Fruit fly (Drosophila melanogaster) whole organism, embryonic: Measurements from ENCODE around the gene Stim.

Source experiments
- CG1024 ChIP-seq: fragments of 200-800 bp; sonication (Bioruptor generic); IDR thresholded peaks from 2 replicates; pipeline ENCODE4 v1.3.6; 2022; ENCODE audit warnings: missing biosample characterization, missing genetic modification characterization
- CG10274 ChIP-seq: fragments of 200-800 bp; sonication (Bioruptor generic); optimal IDR thresholded peaks from 3 replicates; lab custom pipeline; 2017; ENCODE audit warnings: missing biosample characterization, mild to moderate bottlenecking, missing genetic modification characterization
- CG10979 ChIP-seq: fragments of 200-800 bp; sonication (Bioruptor generic); optimal IDR thresholded peaks from 2 replicates; lab custom pipeline; 2018; ENCODE audit warnings: missing biosample characterization, mild to moderate bottlenecking, missing genetic modification characterization, moderate library complexity
- CG11504 ChIP-seq: fragments of 200-800 bp; sonication (Bioruptor generic); optimal IDR thresholded peaks from 3 replicates; lab custom pipeline; 2019; ENCODE audit warnings: missing biosample characterization, mild to moderate bottlenecking, missing genetic modification characterization, moderate library complexity
- CG13287 ChIP-seq: fragments of 200-800 bp; sonication (Bioruptor generic); IDR thresholded peaks from 2 replicates; pipeline ENCODE4 v1.3.6; 2022; ENCODE audit warnings: missing biosample characterization, missing genetic modification characterization; ENCODE audit not compliant: partially characterized antibody
- CG13424 ChIP-seq: fragments of 200-800 bp; sonication (Bioruptor generic); optimal IDR thresholded peaks from 2 replicates; lab custom pipeline; 2019; ENCODE audit warnings: missing biosample characterization, mild to moderate bottlenecking, missing genetic modification characterization, moderate library complexity
- CG17361 ChIP-seq: fragments of 200-800 bp; sonication (Bioruptor generic); IDR thresholded peaks from 3 replicates; pipeline ENCODE4 v1.3.6; 2022; ENCODE audit warnings: missing biosample characterization, missing genetic modification characterization
- CG2712 ChIP-seq: fragments of 200-800 bp; optimal IDR thresholded peaks from 3 replicates; lab custom pipeline; 2019; ENCODE audit warnings: missing biosample characterization, mild to moderate bottlenecking, missing genetic modification characterization, moderate library complexity
- CG30403 ChIP-seq: fragments of 200-800 bp; sonication (Bioruptor generic); optimal IDR thresholded peaks from 3 replicates; lab custom pipeline; 2016; ENCODE audit warnings: missing biosample characterization, missing genetic modification characterization
- CG33213 ChIP-seq: fragments of 200-800 bp; sonication (Bioruptor generic); optimal IDR thresholded peaks from 3 replicates; lab custom pipeline; 2016; ENCODE audit warnings: missing biosample characterization, missing genetic modification characterization
- CG3847 ChIP-seq: fragments of 200-800 bp; sonication (Bioruptor generic); IDR thresholded peaks from 2 replicates; pipeline ENCODE4 v1.3.6; 2022; ENCODE audit warnings: missing biosample characterization, missing genetic modification characterization
- CG3995 ChIP-seq: fragments of 200-800 bp; sonication (Bioruptor generic); optimal IDR thresholded peaks from 3 replicates; lab custom pipeline; 2016; ENCODE audit warnings: missing biosample characterization, missing genetic modification characterization
- CG4617 ChIP-seq: fragments of 200-800 bp; sonication (Bioruptor generic); optimal IDR thresholded peaks from 3 replicates; lab custom pipeline; 2016; ENCODE audit warnings: missing biosample characterization, missing genetic modification characterization, borderline replicate concordance
- CG7357 ChIP-seq: fragments of 200-800 bp; sonication (Bioruptor generic); IDR thresholded peaks from 3 replicates; pipeline ENCODE4 v1.3.6; 2022; ENCODE audit warnings: missing biosample characterization, missing genetic modification characterization
- CG7372 ChIP-seq: fragments of 200-800 bp; sonication (Bioruptor generic); IDR thresholded peaks from 2 replicates; pipeline ENCODE4 v1.3.6; 2022; ENCODE audit warnings: missing biosample characterization, missing genetic modification characterization
- CG7786 ChIP-seq: fragments of 200-800 bp; sonication (Bioruptor generic); optimal IDR thresholded peaks from 2 replicates; lab custom pipeline; 2016; ENCODE audit warnings: missing biosample characterization, missing genetic modification characterization
- CG8281 ChIP-seq: fragments of 200-800 bp; sonication (Bioruptor generic); optimal IDR thresholded peaks from 2 replicates; lab custom pipeline; 2018; ENCODE audit warnings: missing biosample characterization, mild to moderate bottlenecking, missing genetic modification characterization, moderate library complexity
- CG8290 ChIP-seq, 3 experiments: fragments of 200-800 bp; sonication (Bioruptor generic); optimal IDR thresholded peaks; 2 replicates each; lab custom pipeline; 2016 to 2019; ENCODE audit warnings: missing biosample characterization in 3 of 3, missing genetic modification characterization in 3 of 3, mild to moderate bottlenecking in 2 of 3, moderate library complexity in 1 of 3
- CoRest ChIP-seq: fragments of 200-800 bp; sonication (Bioruptor generic); optimal IDR thresholded peaks from 3 replicates; lab custom pipeline; 2018; ENCODE audit warnings: missing biosample characterization, mild to moderate bottlenecking, missing genetic modification characterization, moderate library complexity
- D ChIP-seq, 2 experiments: fragments of 200-800 bp in 1 of 2; fragments of >200 bp in 1 of 2; sonication (Bioruptor generic) in 1 of 2; optimal IDR thresholded peaks; 2 replicates in 1 of 2; 3 replicates in 1 of 2; lab custom pipeline; 2017; ENCODE audit warnings: mild to moderate bottlenecking in 1 of 2, missing biosample characterization in 1 of 2, missing genetic modification characterization in 1 of 2, missing genetic modification reagents in 1 of 2
- Dip2 ChIP-seq: fragments of 200-800 bp; sonication (Bioruptor generic); IDR thresholded peaks from 2 replicates; pipeline ENCODE4 v1.3.6; 2022; ENCODE audit warnings: missing biosample characterization, missing genetic modification characterization
- Dref ChIP-seq: fragments of 200-800 bp; sonication (Bioruptor generic); IDR thresholded peaks from 2 replicates; pipeline ENCODE4 v1.3.6; 2022; ENCODE audit warnings: missing biosample characterization, missing genetic modification characterization
- ERR ChIP-seq: fragments of 200-800 bp; sonication (Bioruptor generic); optimal IDR thresholded peaks from 2 replicates; lab custom pipeline; 2016; ENCODE audit warnings: missing biosample characterization, missing genetic modification characterization
- Fer3 ChIP-seq: fragments of 200-800 bp; sonication (Bioruptor generic); optimal IDR thresholded peaks from 2 replicates; lab custom pipeline; 2018; ENCODE audit warnings: missing biosample characterization, mild to moderate bottlenecking, missing genetic modification characterization, moderate library complexity
- Hand ChIP-seq: fragments of 200-800 bp; sonication (Bioruptor generic); optimal IDR thresholded peaks from 2 replicates; lab custom pipeline; 2017; ENCODE audit warnings: mild to moderate bottlenecking, missing biosample characterization, missing genetic modification reagents, missing genetic modification characterization
- Hsf ChIP-seq: fragments of 200-800 bp; sonication (Bioruptor generic); optimal IDR thresholded peaks from 3 replicates; lab custom pipeline; 2016; ENCODE audit warnings: missing biosample characterization, missing genetic modification characterization
- MBD-R2 ChIP-seq: fragments of 200-800 bp; sonication (Bioruptor generic); IDR thresholded peaks from 2 replicates; pipeline ENCODE4 v1.3.6; 2022; ENCODE audit warnings: missing biosample characterization, missing genetic modification characterization
- MESR4 ChIP-seq: fragments of 200-800 bp; sonication (Bioruptor generic); optimal IDR thresholded peaks from 2 replicates; lab custom pipeline; 2018; ENCODE audit warnings: missing biosample characterization, mild to moderate bottlenecking, missing genetic modification characterization, moderate library complexity
- Oaz ChIP-seq: fragments of 200-800 bp; sonication (Bioruptor generic); IDR thresholded peaks from 2 replicates; pipeline ENCODE4 v1.3.6; 2022; ENCODE audit warnings: missing biosample characterization, missing genetic modification characterization
- Pdp1 ChIP-seq, 2 experiments: fragments of 200-800 bp; sonication (Bioruptor generic); optimal IDR thresholded peaks; 3 replicates each; lab custom pipeline; 2016; ENCODE audit warnings: missing biosample characterization in 2 of 2, missing genetic modification characterization in 2 of 2, mild to moderate bottlenecking in 1 of 2, moderate library complexity in 1 of 2
- Rfx ChIP-seq: fragments of 200-800 bp; sonication (Bioruptor generic); IDR thresholded peaks from 2 replicates; pipeline ENCODE4 v1.3.6; 2022; ENCODE audit warnings: missing biosample characterization, missing genetic modification characterization
- ase ChIP-seq: fragments of 200-800 bp; sonication (Bioruptor generic); IDR thresholded peaks from 3 replicates; pipeline ENCODE4 v1.3.6; 2022; ENCODE audit warnings: missing biosample characterization, missing genetic modification characterization
- bab2 ChIP-seq: fragments of 200-800 bp; sonication (Bioruptor generic); optimal IDR thresholded peaks from 2 replicates; lab custom pipeline; 2016; ENCODE audit warnings: missing biosample characterization, missing genetic modification characterization
- chn ChIP-seq: fragments of 200-800 bp; sonication (Bioruptor generic); optimal IDR thresholded peaks from 2 replicates; lab custom pipeline; 2016; ENCODE audit warnings: missing biosample characterization, missing genetic modification characterization
- cwo ChIP-seq: fragments of 200-800 bp; sonication (Bioruptor generic); optimal IDR thresholded peaks from 3 replicates; lab custom pipeline; 2017; ENCODE audit warnings: missing biosample characterization, missing genetic modification characterization, mild to moderate bottlenecking, moderate library complexity, missing genetic modification reagents
- ewg ChIP-seq: fragments of 200-800 bp; sonication (Bioruptor generic); optimal IDR thresholded peaks from 3 replicates; lab custom pipeline; 2017; ENCODE audit warnings: mild to moderate bottlenecking, missing biosample characterization, missing genetic modification reagents, missing genetic modification characterization
- jigr1 ChIP-seq: fragments of 200-800 bp; sonication (Bioruptor generic); IDR thresholded peaks from 3 replicates; pipeline ENCODE4 v1.3.6; 2022; ENCODE audit warnings: missing biosample characterization, missing genetic modification characterization
- knrl ChIP-seq: fragments of 200-800 bp; sonication (Bioruptor generic); IDR thresholded peaks from 3 replicates; pipeline ENCODE4 v1.3.6; 2022; ENCODE audit warnings: missing biosample characterization, missing genetic modification characterization; ENCODE audit not compliant: partially characterized antibody
- lola ChIP-seq, 3 experiments: fragments of >200 bp in 2 of 3; fragments of 200-800 bp in 1 of 3; sonication (Bioruptor generic) in 1 of 3; optimal IDR thresholded peaks; 2 replicates each; lab custom pipeline; 2017 to 2019; ENCODE audit warnings: missing biosample characterization in 3 of 3, missing genetic modification characterization in 3 of 3, mild to moderate bottlenecking in 1 of 3, moderate library complexity in 1 of 3
- phol ChIP-seq: fragments of 200-800 bp; sonication (Bioruptor generic); optimal IDR thresholded peaks from 3 replicates; lab custom pipeline; 2018; ENCODE audit warnings: missing biosample characterization, mild to moderate bottlenecking, missing genetic modification characterization, moderate library complexity
- pita ChIP-seq: fragments of 200-800 bp; sonication (Bioruptor generic); optimal IDR thresholded peaks from 2 replicates; lab custom pipeline; 2017; ENCODE audit warnings: missing biosample characterization, mild to moderate bottlenecking, missing genetic modification characterization
- pnt ChIP-seq: fragments of 200-800 bp; sonication (Bioruptor generic); optimal IDR thresholded peaks from 3 replicates; lab custom pipeline; 2016; ENCODE audit warnings: missing biosample characterization, missing genetic modification characterization
- pum ChIP-seq: fragments of 200-800 bp; sonication (Bioruptor generic); optimal IDR thresholded peaks from 2 replicates; lab custom pipeline; 2016; ENCODE audit warnings: missing biosample characterization, missing genetic modification characterization
- sc ChIP-seq, 3 experiments: fragments of >200 bp in 2 of 3; fragments of 200-800 bp in 1 of 3; sonication (Bioruptor generic) in 1 of 3; optimal IDR thresholded peaks; 2 replicates in 2 of 3; 3 replicates in 1 of 3; lab custom pipeline; 2017; ENCODE audit warnings: mild to moderate bottlenecking in 1 of 3, missing biosample characterization in 1 of 3, missing genetic modification characterization in 1 of 3, missing genetic modification reagents in 1 of 3
- slbo ChIP-seq: fragments of 200-800 bp; sonication (Bioruptor generic); IDR thresholded peaks from 2 replicates; pipeline ENCODE4 v1.3.6; 2022; ENCODE audit warnings: missing biosample characterization, missing genetic modification characterization
- sr ChIP-seq: fragments of 200-800 bp; sonication (Bioruptor generic); IDR thresholded peaks from 3 replicates; pipeline ENCODE4 v1.3.6; 2022; ENCODE audit warnings: missing biosample characterization, missing genetic modification characterization
- ssp ChIP-seq: fragments of 200-800 bp; sonication (Bioruptor generic); IDR thresholded peaks from 2 replicates; pipeline ENCODE4 v1.3.6; 2022; ENCODE audit warnings: missing biosample characterization, missing genetic modification characterization
- vvl ChIP-seq: fragments of 200-800 bp; sonication (Bioruptor generic); IDR thresholded peaks from 2 replicates; pipeline ENCODE4 v1.3.6; 2022; ENCODE audit warnings: missing biosample characterization, missing genetic modification characterization
- zfh1 ChIP-seq: fragments of 200-800 bp; sonication (Bioruptor generic); IDR thresholded peaks from 3 replicates; pipeline ENCODE4 v1.3.6; 2022; ENCODE audit warnings: missing biosample characterization, missing genetic modification characterization

Stim gene

DNA sequence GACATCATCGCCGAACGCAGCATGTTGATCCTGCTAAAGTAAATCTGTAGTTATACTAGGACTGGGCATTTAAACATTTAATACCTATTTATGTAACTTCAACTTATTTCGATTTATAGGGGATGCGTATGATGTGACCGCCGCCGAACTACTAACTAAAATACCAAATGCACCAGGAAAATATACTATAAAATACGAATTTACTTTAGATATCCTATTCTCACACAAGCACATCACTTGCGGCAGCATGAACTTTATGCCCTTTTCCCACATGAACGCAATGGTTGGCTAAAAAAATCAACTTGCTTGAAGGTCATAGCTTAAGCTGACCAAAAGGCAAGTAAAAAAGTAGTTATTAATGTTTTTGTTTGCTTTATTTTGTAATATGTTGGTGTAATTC is 46.4 kb upstream of the Stim start, which contains the start of gene ND-20 (continued):
- TF ChIP-seq ssp (GFP tag; lab: Robert Waterston, UW) (peak; percentile 98), CG2712 (tag; lab: Kevin White, UChicago) (peak; percentile 43), CG17361 (GFP tag; lab: Robert Waterston, UW) (0 out of 3 replicates have a peak, but pooled peaks have one; percentile 27), jigr1 (no peak), CG7372 (GFP tag; lab: Robert Waterston, UW) (no peak), CG1024 (GFP tag; lab: Robert Waterston, UW) (peak; percentile 89), cwo (GFP tag; lab: Kevin White, UChicago) (no peak), ewg (GFP tag; lab: Kevin White, UChicago) (peak; percentile 52), knrl (GFP tag; lab: Robert Waterston, UW) (peak; percentile 38; the same call in 1 of the 3 replicates), bab2 (GFP tag; lab: Kevin White, UChicago) (no peak), CG10274 (GFP tag; lab: Kevin White, UChicago) (no peak), pum (GFP tag; lab: Kevin White, UChicago) (peak; percentile 22), CG11504 (tag; lab: Kevin White, UChicago) (no peak), D (optimal IDR thresholded peaks at IDR 0.05; lab: Kevin White, UChicago) (no peak), D (GFP tag; optimal IDR thresholded peaks at IDR 0.05; lab: Kevin White, UChicago) (no peak), Rfx (GFP tag; lab: Robert Waterston, UW) (0 out of 2 replicates have a peak, but pooled peaks have one; percentile 42), CG4617 (GFP tag; lab: Kevin White, UChicago) (peak; percentile 75), pnt (GFP tag; lab: Kevin White, UChicago) (peak; percentile 14), Fer3 (no peak), MBD-R2 (GFP tag; lab: Robert Waterston, UW) (peak; percentile 59), vvl (GFP tag; lab: Robert Waterston, UW) (peak; percentile 52), Hsf (GFP tag; lab: Kevin White, UChicago) (peak; percentile 1), lola (GFP tag; optimal IDR thresholded peaks at IDR 0.05; lab: Kevin White, UChicago) (peak in 1 of 3 experiments; percentile 99), CG8290 (GFP tag; optimal IDR thresholded peaks at IDR 0.05; lab: Kevin White, UChicago) (peak; percentile 56), CG8290 (tag; optimal IDR thresholded peaks at IDR 0.05; lab: Kevin White, UChicago) (no peak), slbo (GFP tag; lab: Robert Waterston, UW) (no peak), CG13424 (tag; lab: Kevin White, UChicago) (peak; percentile 4), chn (no peak), CG7357 (GFP tag; lab: Robert Waterston, UW) (peak; percentile 98), CG30403 (GFP tag; lab: Kevin White, UChicago) (peak; percentile 6), Hand (GFP tag; lab: Kevin White, UChicago) (no peak), Pdp1 (GFP tag; optimal IDR thresholded peaks at IDR 0.05; lab: Kevin White, UChicago) (peak in 1 of 2 experiments; percentile 93), ase (no peak), CG10979 (tag; lab: Kevin White, UChicago) (peak; percentile 22), CG33213 (GFP tag; lab: Kevin White, UChicago) (peak; percentile 43), Dref (GFP tag; lab: Robert Waterston, UW) (no peak), CoRest (tag; lab: Kevin White, UChicago) (peak; percentile 48), CG8281 (no peak), CG13287 (GFP tag; lab: Robert Waterston, UW) (peak; percentile 13; the same call in 1 of the 2 replicates), zfh1 (GFP tag; lab: Robert Waterston, UW) (0 out of 3 replicates have a peak, but pooled peaks have one; percentile 8), phol (tag; lab: Kevin White, UChicago) (peak; percentile 50), CG3847 (GFP tag; lab: Robert Waterston, UW) (0 out of 2 replicates have a peak, but pooled peaks have one; percentile 22), Oaz (GFP tag; lab: Robert Waterston, UW) (no peak), sc (optimal IDR thresholded peaks at IDR 0.05; lab: Kevin White, UChicago) (no peak), sc (GFP tag; optimal IDR thresholded peaks at IDR 0.05; lab: Kevin White, UChicago) (no peak), Dip2 (GFP tag; lab: Robert Waterston, UW) (no peak), pita (no peak), ERR (GFP tag; lab: Kevin White, UChicago) (peak; percentile 87), CG3995 (GFP tag; lab: Kevin White, UChicago) (peak; percentile 8), sr (no peak), MESR4 (GFP tag; lab: Kevin White, UChicago) (peak; percentile 66), CG7786 (no peak)
